Worm (Caenorhabditis elegans): Measurements from ENCODE around the gene nrf-6.
A peak's percentile ranks its signal among the peaks of the same experiment; 100 is the strongest.

nrf-6 gene

DNA sequence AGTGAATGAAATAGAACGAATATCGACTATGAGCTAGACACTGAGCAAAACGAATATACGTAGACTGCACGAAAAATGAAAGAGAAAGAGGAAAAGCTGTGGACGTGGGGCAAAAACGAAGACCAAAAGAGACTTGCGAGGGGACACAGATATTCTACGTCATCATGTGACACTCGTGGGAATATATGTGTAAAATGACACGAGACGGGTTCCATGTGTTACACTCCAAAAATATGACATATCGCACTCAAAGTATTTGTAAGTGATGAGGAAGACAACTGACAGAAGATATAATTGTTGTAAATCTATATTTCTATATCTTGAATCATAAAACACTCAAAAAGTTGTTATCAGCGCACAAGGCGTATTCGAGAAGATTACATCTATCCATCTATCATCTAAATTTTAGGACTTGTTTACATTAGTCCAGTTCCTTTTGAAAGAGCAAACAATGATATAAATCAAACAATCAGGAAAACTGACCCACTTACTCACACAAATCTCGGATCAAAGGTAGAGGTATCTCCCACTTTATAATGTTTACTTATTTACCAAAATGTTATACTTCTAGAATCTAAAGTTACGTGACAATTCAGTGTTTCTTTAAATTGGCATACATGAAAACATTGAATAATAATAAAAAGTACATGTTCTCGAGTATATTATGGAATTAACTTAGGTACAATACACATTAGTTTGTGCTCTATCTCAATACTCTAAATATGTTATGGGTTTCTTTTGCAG is 39.5 kb upstream of the nrf-6 start (continued):
- TF ChIP-seq vab-15 (tag; optimal IDR thresholded peaks at IDR 0.05), result no peak
- peak; percentile 13 for TF ChIP-seq pax-3 (tag; optimal IDR thresholded peaks at IDR 0.05)
- TF ChIP-seq blmp-1 (tag; optimal IDR thresholded peaks at IDR 0.05), result peak; percentile 59
- TF ChIP-seq unc-62 (GFP tag; optimal IDR thresholded peaks at IDR 0.05), result no peak
- no peak for TF ChIP-seq nhr-76 (tag; optimal IDR thresholded peaks at IDR 0.05)
- no peak for TF ChIP-seq lin-13 (GFP tag; optimal IDR thresholded peaks at IDR 0.05)
- no peak for TF ChIP-seq elt-2 (tag; optimal IDR thresholded peaks at IDR 0.05)
- TF ChIP-seq snu-23 (GFP tag; optimal IDR thresholded peaks at IDR 0.05), result peak; percentile 73
- TF ChIP-seq irx-1 (tag; optimal IDR thresholded peaks at IDR 0.05), result peak; percentile 38
- TF ChIP-seq grh-1 (GFP tag; IDR thresholded peaks at IDR 0.05), result no peak
- no peak for TF ChIP-seq egl-13 (tag; optimal IDR thresholded peaks at IDR 0.05)
- no peak for TF ChIP-seq nhr-77 (tag; optimal IDR thresholded peaks at IDR 0.05)
- TF ChIP-seq lin-14 (GFP tag; optimal IDR thresholded peaks at IDR 0.05), result peak; percentile 92
- no peak for TF ChIP-seq unc-98 (GFP tag; IDR thresholded peaks at IDR 0.05)
- TF ChIP-seq ama-1 (optimal IDR thresholded peaks at IDR 0.05), result no peak
- TF ChIP-seq unc-86 (tag; optimal IDR thresholded peaks at IDR 0.05), result peak; percentile 73
- peak; percentile 21 for TF ChIP-seq mef-2 (tag; optimal IDR thresholded peaks at IDR 0.05)
- no peak for TF ChIP-seq alr-1 (tag; optimal IDR thresholded peaks at IDR 0.05; ENCODE audit: borderline replicate concordance)
- no peak for TF ChIP-seq hlh-4 (tag; optimal IDR thresholded peaks at IDR 0.05)
- peak; percentile 35 for TF ChIP-seq skn-1 (tag; optimal IDR thresholded peaks at IDR 0.05)
- no peak for TF ChIP-seq sptf-1 (tag; optimal IDR thresholded peaks at IDR 0.05)
- TF ChIP-seq egl-27 (tag; optimal IDR thresholded peaks at IDR 0.05), result no peak
- TF ChIP-seq swsn-7 (tag; optimal IDR thresholded peaks at IDR 0.05), result peak; percentile 54
- no peak for TF ChIP-seq tlp-1 (tag; optimal IDR thresholded peaks at IDR 0.05)
- TF ChIP-seq dsc-1 (tag; optimal IDR thresholded peaks at IDR 0.05), result peak; percentile 38
- peak; percentile 63; the same call in 1 of the 2 replicates for TF ChIP-seq mab-9 (GFP tag; IDR thresholded peaks at IDR 0.05)
- TF ChIP-seq efl-1 (optimal IDR thresholded peaks at IDR 0.05), result peak; percentile 19 to 44
- peak; percentile 18 to 91 for TF ChIP-seq efl-1 (GFP tag; optimal IDR thresholded peaks at IDR 0.05 in 1 of 2)
- TF ChIP-seq F16B12.6 (tag; optimal IDR thresholded peaks at IDR 0.05), result no peak
- TF ChIP-seq unc-30 (tag; optimal IDR thresholded peaks at IDR 0.05), result no peak
- no peak for TF ChIP-seq fkh-4 (tag; optimal IDR thresholded peaks at IDR 0.05; ENCODE audit: borderline replicate concordance)
- TF ChIP-seq hlh-17 (GFP tag; optimal IDR thresholded peaks at IDR 0.05; ENCODE audit: borderline replicate concordance), result no peak
- no peak for TF ChIP-seq snpc-4 (tag; optimal IDR thresholded peaks at IDR 0.05)
- TF ChIP-seq sup-37 (GFP tag; optimal IDR thresholded peaks at IDR 0.05), result peak; percentile 4
- no peak for TF ChIP-seq rnt-1 (tag; optimal IDR thresholded peaks at IDR 0.05)
- TF ChIP-seq unc-130 (tag; optimal IDR thresholded peaks at IDR 0.05), result peak; percentile 23
- TF ChIP-seq fos-1 (tag; optimal IDR thresholded peaks at IDR 0.05), result no peak
- peak; percentile 28 for TF ChIP-seq C16A3.4 (tag; optimal IDR thresholded peaks at IDR 0.05)
- TF ChIP-seq ceh-82 (tag; optimal IDR thresholded peaks at IDR 0.05), result peak in 1 of 3 experiments; percentile 33
- TF ChIP-seq aly-2 (tag; optimal IDR thresholded peaks at IDR 0.05), result no peak
- peak; percentile 44 for TF ChIP-seq nhr-90 (tag; optimal IDR thresholded peaks at IDR 0.05; ENCODE audit: poor library complexity)

DNA sequence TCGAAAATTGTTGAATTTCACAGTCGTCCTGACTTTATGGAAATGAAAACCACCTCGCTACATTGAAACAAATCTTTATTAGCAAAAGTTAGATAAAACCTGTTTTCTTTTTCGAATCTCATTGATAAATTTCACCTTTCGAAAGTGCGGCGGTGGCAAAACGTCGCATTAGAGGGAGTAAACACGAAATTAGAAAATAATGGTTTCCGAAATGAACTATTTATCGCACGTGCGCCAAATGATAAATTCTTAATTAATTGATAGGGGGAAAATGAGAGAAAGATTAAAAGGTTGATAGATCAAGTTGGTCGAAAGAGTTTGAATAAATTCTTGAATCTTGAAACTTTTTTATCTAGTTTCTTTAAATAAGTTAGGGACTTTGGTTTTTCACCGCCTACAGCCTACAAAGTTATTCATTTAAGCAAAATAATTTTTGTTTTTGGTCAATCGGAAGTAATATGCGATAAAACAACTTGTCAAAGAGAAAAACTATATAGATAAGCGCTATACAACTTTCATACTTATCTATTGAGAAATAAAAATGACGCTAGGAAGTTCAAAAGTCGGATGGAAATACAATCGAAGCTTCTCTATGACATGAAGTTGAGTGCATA is 38.6 kb upstream of the nrf-6 start:
- TF ChIP-seq snpc-4 (tag; optimal IDR thresholded peaks at IDR 0.05) (no peak), C16A3.4 (tag; optimal IDR thresholded peaks at IDR 0.05) (no peak), isw-1 (GFP tag; IDR thresholded peaks at IDR 0.05) (no peak), efl-3 (GFP tag; optimal IDR thresholded peaks at IDR 0.05) (no peak), lin-15B (tag; optimal IDR thresholded peaks at IDR 0.05) (no peak), nhr-85 (tag) (peak; percentile 86), mab-9 (GFP tag; IDR thresholded peaks at IDR 0.05) (no peak), ztf-11 (tag; optimal IDR thresholded peaks at IDR 0.05) (no peak), aha-1 (tag; optimal IDR thresholded peaks at IDR 0.05) (no peak), mdl-1 (tag; optimal IDR thresholded peaks at IDR 0.05) (no peak), lin-13 (GFP tag; optimal IDR thresholded peaks at IDR 0.05) (no peak), xbp-1 (tag; optimal IDR thresholded peaks at IDR 0.05) (no peak), pax-3 (tag; optimal IDR thresholded peaks at IDR 0.05) (no peak), nhr-11 (tag; optimal IDR thresholded peaks at IDR 0.05) (no peak), dpl-1 (GFP tag; optimal IDR thresholded peaks at IDR 0.05) (no peak), nhr-19 (GFP tag; conservative IDR thresholded peaks at IDR 0.05) (no peak; the same call in 1 of the 2 replicates), pag-3 (tag; optimal IDR thresholded peaks at IDR 0.05; ENCODE audit: borderline replicate concordance, insufficient read depth) (no peak)
